Fruit fly (Drosophila melanogaster) whole organism, embryonic: ENCODE data around the gene CG13917.

ENCODE experiments used
- ATbp ChIP-seq: fragments of 200-800 bp; sonication (Bioruptor generic); optimal IDR thresholded peaks from 2 replicates; lab custom pipeline; 2017; ENCODE audit warnings: missing biosample characterization, mild to moderate bottlenecking, missing genetic modification characterization, missing genetic modification reagents
- Blimp-1 ChIP-seq: fragments of 200-800 bp; sonication (Bioruptor generic); optimal IDR thresholded peaks from 3 replicates; lab custom pipeline; 2018; ENCODE audit warnings: missing biosample characterization, missing genetic modification characterization, mild to moderate bottlenecking, moderate library complexity, missing genetic modification reagents
- CG10431 ChIP-seq: fragments of 200-800 bp; sonication (Bioruptor generic); optimal IDR thresholded peaks from 3 replicates; lab custom pipeline; 2018; ENCODE audit warnings: missing biosample characterization, mild to moderate bottlenecking, missing genetic modification characterization
- CG11085 ChIP-seq: fragments of 200-800 bp; sonication (Bioruptor generic); IDR thresholded peaks from 2 replicates; pipeline ENCODE4 v1.3.6; 2022; ENCODE audit warnings: missing biosample characterization, missing genetic modification characterization
- CG11247 ChIP-seq: fragments of 200-800 bp; sonication (Bioruptor generic); IDR thresholded peaks from 2 replicates; pipeline ENCODE4 v1.3.6; 2022; ENCODE audit warnings: missing biosample characterization, missing genetic modification characterization
- CG11398 ChIP-seq: fragments of 200-800 bp; sonication (Bioruptor generic); optimal IDR thresholded peaks from 2 replicates; lab custom pipeline; 2016; ENCODE audit warnings: missing biosample characterization, missing genetic modification characterization
- CG11560 ChIP-seq: fragments of 200-800 bp; sonication (Bioruptor generic); IDR thresholded peaks from 3 replicates; pipeline ENCODE4 v1.3.6; 2022; ENCODE audit warnings: missing biosample characterization, missing genetic modification characterization
- CG15514 ChIP-seq: fragments of 200-800 bp; sonication (Bioruptor generic); optimal IDR thresholded peaks from 3 replicates; lab custom pipeline; 2017; ENCODE audit warnings: missing biosample characterization, missing genetic modification characterization, mild to moderate bottlenecking, moderate library complexity, missing genetic modification reagents
- CG17328 ChIP-seq: fragments of 200-800 bp; sonication (Bioruptor generic); IDR thresholded peaks from 2 replicates; pipeline ENCODE4 v1.3.6; 2022; ENCODE audit warnings: missing biosample characterization, missing genetic modification characterization
- CG17361 ChIP-seq: fragments of 200-800 bp; sonication (Bioruptor generic); IDR thresholded peaks from 3 replicates; pipeline ENCODE4 v1.3.6; 2022; ENCODE audit warnings: missing biosample characterization, missing genetic modification characterization
- CG2712 ChIP-seq: fragments of 200-800 bp; optimal IDR thresholded peaks from 3 replicates; lab custom pipeline; 2019; ENCODE audit warnings: missing biosample characterization, mild to moderate bottlenecking, missing genetic modification characterization, moderate library complexity
- CG30020 ChIP-seq: fragments of 200-800 bp; optimal IDR thresholded peaks from 2 replicates; lab custom pipeline; 2019; ENCODE audit warnings: missing biosample characterization, mild to moderate bottlenecking, missing genetic modification characterization, moderate library complexity
- CG30403 ChIP-seq: fragments of 200-800 bp; sonication (Bioruptor generic); optimal IDR thresholded peaks from 3 replicates; lab custom pipeline; 2016; ENCODE audit warnings: missing biosample characterization, missing genetic modification characterization
- CG30431 ChIP-seq: fragments of 200-800 bp; sonication (Bioruptor generic); optimal IDR thresholded peaks from 2 replicates; lab custom pipeline; 2017; ENCODE audit warnings: missing biosample characterization, missing genetic modification characterization
- CG3838 ChIP-seq: fragments of 200-800 bp; sonication (Bioruptor generic); optimal IDR thresholded peaks from 3 replicates; lab custom pipeline; 2016; ENCODE audit warnings: missing biosample characterization, missing genetic modification characterization
- CG6813 ChIP-seq: fragments of 200-800 bp; sonication (Bioruptor generic); optimal IDR thresholded peaks from 2 replicates; lab custom pipeline; 2017; ENCODE audit warnings: missing biosample characterization, missing genetic modification characterization, mild to moderate bottlenecking, moderate library complexity, missing genetic modification reagents
- CG6854 ChIP-seq: fragments of 200-800 bp; sonication (Bioruptor generic); optimal IDR thresholded peaks from 3 replicates; lab custom pipeline; 2017; ENCODE audit warnings: missing biosample characterization, mild to moderate bottlenecking, missing genetic modification characterization
- CG7271 ChIP-seq: fragments of 200-800 bp; sonication (Bioruptor generic); optimal IDR thresholded peaks from 2 replicates; lab custom pipeline; 2018; ENCODE audit warnings: missing biosample characterization, mild to moderate bottlenecking, missing genetic modification characterization, moderate library complexity
- CG9727 ChIP-seq: fragments of 200-800 bp; sonication (Bioruptor generic); optimal IDR thresholded peaks from 3 replicates; lab custom pipeline; 2017; ENCODE audit warnings: missing biosample characterization, mild to moderate bottlenecking, missing genetic modification characterization
- CG9817 ChIP-seq: fragments of 200-800 bp; sonication (Bioruptor generic); optimal IDR thresholded peaks from 2 replicates; lab custom pipeline; 2018; ENCODE audit warnings: missing biosample characterization, mild to moderate bottlenecking, missing genetic modification characterization, moderate library complexity
- CG9932 ChIP-seq: fragments of 200-800 bp; sonication (Bioruptor generic); IDR thresholded peaks from 2 replicates; pipeline ENCODE4 v1.3.6; 2022; ENCODE audit warnings: missing biosample characterization, missing genetic modification characterization
- CoRest ChIP-seq: fragments of 200-800 bp; sonication (Bioruptor generic); optimal IDR thresholded peaks from 3 replicates; lab custom pipeline; 2018; ENCODE audit warnings: missing biosample characterization, mild to moderate bottlenecking, missing genetic modification characterization, moderate library complexity
- D19A ChIP-seq: fragments of 200-800 bp; optimal IDR thresholded peaks from 3 replicates; lab custom pipeline; 2019; ENCODE audit warnings: missing biosample characterization, mild to moderate bottlenecking, missing genetic modification characterization, moderate library complexity
- Dad ChIP-seq: fragments of 200-800 bp; sonication (Bioruptor generic); optimal IDR thresholded peaks from 3 replicates; lab custom pipeline; 2016; ENCODE audit warnings: missing biosample characterization, missing genetic modification characterization
- Eip74EF ChIP-seq, 2 experiments: fragments of 200-800 bp in 1 of 2; fragments of >200 bp in 1 of 2; sonication (Bioruptor generic) in 1 of 2; optimal IDR thresholded peaks; 2 replicates each; lab custom pipeline; 2017 to 2019; ENCODE audit warnings: missing biosample characterization in 2 of 2, missing genetic modification characterization in 2 of 2, mild to moderate bottlenecking in 1 of 2, moderate library complexity in 1 of 2
- HLH3B ChIP-seq: fragments of 200-800 bp; sonication (Bioruptor generic); IDR thresholded peaks from 2 replicates; pipeline ENCODE4 v1.3.6; 2022; ENCODE audit warnings: missing biosample characterization, missing genetic modification characterization
- Hr51 ChIP-seq, 2 experiments: fragments of 200-800 bp; sonication (Bioruptor generic); optimal IDR thresholded peaks; 2 replicates in 1 of 2; 3 replicates in 1 of 2; lab custom pipeline; 2016 to 2018; ENCODE audit warnings: missing biosample characterization in 2 of 2, missing genetic modification characterization in 2 of 2, mild to moderate bottlenecking in 1 of 2, moderate library complexity in 1 of 2
- Neu2 ChIP-seq: fragments of 200-800 bp; sonication (Bioruptor generic); optimal IDR thresholded peaks from 3 replicates; lab custom pipeline; 2016; ENCODE audit warnings: missing biosample characterization, missing genetic modification characterization, borderline replicate concordance
- Poxn ChIP-seq: fragments of 200-800 bp; sonication (Bioruptor generic); IDR thresholded peaks from 2 replicates; pipeline ENCODE4 v1.3.6; 2022; ENCODE audit warnings: missing biosample characterization, missing genetic modification characterization
- Sry-β ChIP-seq: fragments of 200-800 bp; sonication (Bioruptor generic); optimal IDR thresholded peaks from 2 replicates; lab custom pipeline; 2018; ENCODE audit warnings: missing biosample characterization, mild to moderate bottlenecking, missing genetic modification characterization, moderate library complexity
- az2 ChIP-seq: fragments of 200-800 bp; sonication (Bioruptor generic); optimal IDR thresholded peaks from 3 replicates; lab custom pipeline; 2016; ENCODE audit warnings: missing biosample characterization, missing genetic modification characterization
- eve ChIP-seq, 2 experiments: fragments of >200 bp; optimal IDR thresholded peaks; 2 replicates each; lab custom pipeline; 2017; ENCODE audit warnings: missing biosample characterization in 2 of 2, missing genetic modification characterization in 2 of 2
- ewg ChIP-seq: fragments of 200-800 bp; sonication (Bioruptor generic); optimal IDR thresholded peaks from 3 replicates; lab custom pipeline; 2017; ENCODE audit warnings: mild to moderate bottlenecking, missing biosample characterization, missing genetic modification reagents, missing genetic modification characterization
- exex ChIP-seq: fragments of 200-800 bp; sonication (Bioruptor generic); optimal IDR thresholded peaks from 4 replicates; lab custom pipeline; 2018; ENCODE audit warnings: missing biosample characterization, mild to moderate bottlenecking, missing genetic modification characterization, moderate library complexity
- fd64A ChIP-seq: fragments of 200-800 bp; sonication (Bioruptor generic); optimal IDR thresholded peaks from 3 replicates; lab custom pipeline; 2018; ENCODE audit warnings: missing biosample characterization, mild to moderate bottlenecking, missing genetic modification characterization
- gce ChIP-seq: fragments of 200-800 bp; sonication (Bioruptor generic); IDR thresholded peaks from 3 replicates; pipeline ENCODE4 v1.3.6; 2022; ENCODE audit warnings: missing biosample characterization, missing genetic modification characterization
- kay ChIP-seq: fragments of 200-800 bp; sonication (Bioruptor generic); optimal IDR thresholded peaks from 2 replicates; lab custom pipeline; 2016; ENCODE audit warnings: missing biosample characterization, missing genetic modification characterization
- lilli ChIP-seq: fragments of 200-800 bp; sonication (Bioruptor generic); optimal IDR thresholded peaks from 3 replicates; lab custom pipeline; 2016; ENCODE audit warnings: missing biosample characterization, missing genetic modification characterization
- lmd ChIP-seq: fragments of 200-800 bp; sonication (Bioruptor generic); IDR thresholded peaks from 2 replicates; pipeline ENCODE4 v1.3.6; 2022; ENCODE audit warnings: missing biosample characterization, missing genetic modification characterization
- nom ChIP-seq: fragments of 200-800 bp; sonication (Bioruptor generic); optimal IDR thresholded peaks from 2 replicates; lab custom pipeline; 2017; ENCODE audit warnings: missing biosample characterization, missing genetic modification characterization, mild to moderate bottlenecking, moderate library complexity, missing genetic modification reagents
- pb ChIP-seq: fragments of 200-800 bp; sonication (Bioruptor generic); optimal IDR thresholded peaks from 3 replicates; lab custom pipeline; 2016; ENCODE audit warnings: missing biosample characterization, missing genetic modification characterization
- sim ChIP-seq: fragments of 200-800 bp; sonication (Bioruptor generic); IDR thresholded peaks from 2 replicates; pipeline ENCODE4 v1.3.6; 2022; ENCODE audit warnings: missing biosample characterization, missing genetic modification characterization
- tll ChIP-seq, 2 experiments: fragments of 200-800 bp in 1 of 2; fragments of >200 bp in 1 of 2; sonication (Bioruptor generic) in 1 of 2; optimal IDR thresholded peaks; 2 replicates each; lab custom pipeline; 2017 to 2019; ENCODE audit warnings: missing biosample characterization in 2 of 2, missing genetic modification characterization in 2 of 2, mild to moderate bottlenecking in 1 of 2, moderate library complexity in 1 of 2
- unpg ChIP-seq: fragments of 200-800 bp; sonication (Bioruptor generic); optimal IDR thresholded peaks from 3 replicates; lab custom pipeline; 2018; ENCODE audit warnings: missing biosample characterization, mild to moderate bottlenecking, missing genetic modification characterization, moderate library complexity
- zfh1 ChIP-seq: fragments of 200-800 bp; sonication (Bioruptor generic); IDR thresholded peaks from 3 replicates; pipeline ENCODE4 v1.3.6; 2022; ENCODE audit warnings: missing biosample characterization, missing genetic modification characterization

CG13917 gene

dm6 chr3L:1558178-1558788, 18.2 kb upstream of the CG13917 start, which contains the start of the genes Pex10 and CG12099 (continued):
- peak; percentile 70 for TF ChIP-seq ATbp (GFP tag; lab: Kevin White, UChicago)
- TF ChIP-seq tll (GFP tag; optimal IDR thresholded peaks at IDR 0.05; lab: Kevin White, UChicago) = peak; percentile 20 to 70
- TF ChIP-seq CG10431 (GFP tag; lab: Kevin White, UChicago) = no peak
- TF ChIP-seq Blimp-1 (GFP tag; lab: Kevin White, UChicago) = peak; percentile 72
- TF ChIP-seq CG3838 (GFP tag; lab: Kevin White, UChicago) = peak; percentile 59
- TF ChIP-seq Neu2 = no peak
- peak; percentile 93 for TF ChIP-seq CG17361
- no peak for TF ChIP-seq pb (GFP tag; lab: Kevin White, UChicago)
- peak; percentile 31 for TF ChIP-seq CG6854 (GFP tag; lab: Kevin White, UChicago)
- TF ChIP-seq Sry-β (GFP tag; lab: Kevin White, UChicago) = peak; percentile 64
- TF ChIP-seq lilli = peak; percentile 88
- peak; percentile 84 for TF ChIP-seq kay (GFP tag; lab: Kevin White, UChicago)
- peak; percentile 47 for TF ChIP-seq nom
- peak; percentile 93 for TF ChIP-seq CoRest (tag; lab: Kevin White, UChicago)
- TF ChIP-seq CG9817 = peak; percentile 94

dm6 chr3L:1565092-1565491, 11.4 kb upstream of the CG13917 start, which contains the start of gene CG12003:
CG12003 (plus strand) TSS chr3L:1565392.
- TF ChIP-seq unpg (GFP tag; lab: Kevin White, UChicago) (no peak), az2 (GFP tag; lab: Kevin White, UChicago) (no peak), CG15514 (GFP tag; lab: Kevin White, UChicago) (no peak), CG11560 (tag; lab: Robert Waterston, UW) (no peak), Dad (GFP tag; lab: Kevin White, UChicago) (no peak), tll (GFP tag; optimal IDR thresholded peaks at IDR 0.05; lab: Kevin White, UChicago) (no peak), CG30020 (no peak), HLH3B (GFP tag; lab: Robert Waterston, UW) (no peak), lmd (GFP tag; lab: Robert Waterston, UW) (no peak), CG7271 (no peak), Eip74EF (GFP tag; optimal IDR thresholded peaks at IDR 0.05; lab: Kevin White, UChicago) (no peak)
- TF ChIP-seq, all 482 proteins: peak for 0

dm6 chr3L:1568225-1569161, 8.0 kb upstream of the CG13917 start, which contains the start of gene CG7879:
CG7879 (minus strand) TSS chr3L:1568608.
- no peak for TF ChIP-seq CG30431 (GFP tag; lab: Kevin White, UChicago)
- TF ChIP-seq CG9932 = peak; percentile 27; the same call in 1 of the 2 replicates
- TF ChIP-seq Poxn (GFP tag; lab: Robert Waterston, UW) = no peak
- peak; percentile 68 for TF ChIP-seq CG30403
- TF ChIP-seq fd64A = no peak
- peak; percentile 51 for TF ChIP-seq CG9727 (GFP tag; lab: Kevin White, UChicago)
- TF ChIP-seq sim (GFP tag; lab: Robert Waterston, UW) = no peak
- TF ChIP-seq Hr51 (GFP tag; optimal IDR thresholded peaks at IDR 0.05; lab: Kevin White, UChicago) = peak in 1 of 2 experiments; percentile 21
- TF ChIP-seq CG6813 (GFP tag; lab: Kevin White, UChicago) = no peak
- peak; percentile 33 for TF ChIP-seq ewg (GFP tag; lab: Kevin White, UChicago)
- TF ChIP-seq D19A (tag; lab: Kevin White, UChicago) = no peak
- no peak for TF ChIP-seq zfh1
- TF ChIP-seq CG11398 (GFP tag; lab: Kevin White, UChicago) = no peak
- TF ChIP-seq exex (tag; lab: Kevin White, UChicago) = no peak
- no peak for TF ChIP-seq CG11085
- TF ChIP-seq CG17328 (GFP tag; lab: Robert Waterston, UW) = no peak
- no peak for TF ChIP-seq gce (GFP tag; lab: Robert Waterston, UW)
- TF ChIP-seq eve (GFP tag; optimal IDR thresholded peaks at IDR 0.05; lab: Kevin White, UChicago) = no peak
- peak; percentile 10 for TF ChIP-seq CG2712 (tag; lab: Kevin White, UChicago)
- no peak for TF ChIP-seq CG11247 (GFP tag; lab: Robert Waterston, UW)
